Worm (Caenorhabditis elegans): ENCODE results near the gene col-156.

Gene col-156

ce11 chrV:11421605-11422004 is 28.6 kb downstream of the col-156 start, which contains the start of gene des-2:
Gene des-2 (minus strand): TSS chrV:11421705.
- TF ChIP-seq nhr-25 (tag; optimal IDR thresholded peaks at IDR 0.05): no peak
- TF ChIP-seq nhr-6 (tag; optimal IDR thresholded peaks at IDR 0.05): no peak
- TF ChIP-seq sma-3 (GFP tag; optimal IDR thresholded peaks at IDR 0.05): no peak
- TF ChIP-seq unc-55 (GFP tag; optimal IDR thresholded peaks at IDR 0.05): no peak
- TF ChIP-seq R02D3.7 (tag; optimal IDR thresholded peaks at IDR 0.05): no peak
- TF ChIP-seq zag-1 (tag; optimal IDR thresholded peaks at IDR 0.05): no peak
- no peak for TF ChIP-seq aly-2 (tag; optimal IDR thresholded peaks at IDR 0.05)
- TF ChIP-seq lin-11 (tag; optimal IDR thresholded peaks at IDR 0.05): no peak
- TF ChIP-seq ama-1 (optimal IDR thresholded peaks at IDR 0.05): no peak
- no peak for TF ChIP-seq snpc-4 (tag; optimal IDR thresholded peaks at IDR 0.05)
- TF ChIP-seq nhr-237 (tag; optimal IDR thresholded peaks at IDR 0.05): no peak
- no peak for TF ChIP-seq lin-13 (GFP tag; optimal IDR thresholded peaks at IDR 0.05)
- TF ChIP-seq dmd-4 (tag; optimal IDR thresholded peaks at IDR 0.05): no peak
- TF ChIP-seq C34F6.9 (tag; optimal IDR thresholded peaks at IDR 0.05): no peak

- no peak for TF ChIP-seq Y55F3AM.14 (GFP tag; optimal IDR thresholded peaks at IDR 0.05)
- no peak for TF ChIP-seq R02D3.7 (tag; optimal IDR thresholded peaks at IDR 0.05)
- TF ChIP-seq lsy-2 (tag; optimal IDR thresholded peaks at IDR 0.05): no peak
- no peak for TF ChIP-seq elt-3 (tag; optimal IDR thresholded peaks at IDR 0.05)
- TF ChIP-seq ama-1 (optimal IDR thresholded peaks at IDR 0.05): no peak
- no peak for TF ChIP-seq lin-13 (GFP tag; optimal IDR thresholded peaks at IDR 0.05)
- TF ChIP-seq lin-11 (tag; optimal IDR thresholded peaks at IDR 0.05): no peak
- TF ChIP-seq ceh-16 (tag; optimal IDR thresholded peaks at IDR 0.05): no peak
- no peak for TF ChIP-seq ZK546.5 (tag; optimal IDR thresholded peaks at IDR 0.05)
- no peak for TF ChIP-seq nhr-10 (tag; optimal IDR thresholded peaks at IDR 0.05)
- no peak for TF ChIP-seq mab-5 (tag; optimal IDR thresholded peaks at IDR 0.05)
These were observed 35.1 kb downstream of the col-156 start, which contains the start of gene deg-3 for ce11 chrV:11415059-11415458. Gene deg-3 (minus strand): TSS chrV:11415159.

ce11 chrV:11412125-11412524 is 38.0 kb downstream of the col-156 start:
- TF ChIP-seq egl-27 (tag; optimal IDR thresholded peaks at IDR 0.05) (peak; percentile 15), nhr-11 (tag; optimal IDR thresholded peaks at IDR 0.05) (no peak), ztf-11 (tag; optimal IDR thresholded peaks at IDR 0.05) (no peak), ztf-4 (tag; optimal IDR thresholded peaks at IDR 0.05) (no peak), alr-1 (tag; optimal IDR thresholded peaks at IDR 0.05) (no peak), nhr-237 (tag; optimal IDR thresholded peaks at IDR 0.05) (no peak), unc-62 (GFP tag; optimal IDR thresholded peaks at IDR 0.05) (no peak), sem-4 (tag; optimal IDR thresholded peaks at IDR 0.05) (no peak), nhr-21 (tag; optimal IDR thresholded peaks at IDR 0.05) (peak; percentile 13), R02D3.7 (tag; optimal IDR thresholded peaks at IDR 0.05) (no peak), ceh-82 (tag; optimal IDR thresholded peaks at IDR 0.05) (no peak), nhr-10 (tag; optimal IDR thresholded peaks at IDR 0.05) (no peak), nhr-12 (tag; optimal IDR thresholded peaks at IDR 0.05) (no peak), lin-13 (GFP tag; optimal IDR thresholded peaks at IDR 0.05) (no peak), aly-2 (tag; optimal IDR thresholded peaks at IDR 0.05) (no peak), lin-39 (tag; optimal IDR thresholded peaks at IDR 0.05) (no peak), mbf-1 (tag; optimal IDR thresholded peaks at IDR 0.05) (no peak), skn-1 (tag; optimal IDR thresholded peaks at IDR 0.05) (no peak), zag-1 (tag; optimal IDR thresholded peaks at IDR 0.05) (no peak), mab-5 (tag; optimal IDR thresholded peaks at IDR 0.05) (no peak), elt-3 (tag; optimal IDR thresholded peaks at IDR 0.05) (no peak), crh-2 (tag; optimal IDR thresholded peaks at IDR 0.05) (peak; percentile 40), ztf-1 (GFP tag; conservative IDR thresholded peaks at IDR 0.05) (no peak), ZK546.5 (tag; optimal IDR thresholded peaks at IDR 0.05) (no peak), peb-1 (tag; optimal IDR thresholded peaks at IDR 0.05) (no peak), lsy-2 (tag; optimal IDR thresholded peaks at IDR 0.05) (no peak), F13H6.1 (tag; optimal IDR thresholded peaks at IDR 0.05) (no peak), nhr-23 (tag; optimal IDR thresholded peaks at IDR 0.05) (no peak), nhr-77 (tag; optimal IDR thresholded peaks at IDR 0.05) (no peak), nhr-25 (tag; optimal IDR thresholded peaks at IDR 0.05) (no peak), Y55F3AM.14 (GFP tag; optimal IDR thresholded peaks at IDR 0.05) (no peak), nhr-6 (tag; optimal IDR thresholded peaks at IDR 0.05) (no peak), unc-39 (tag; optimal IDR thresholded peaks at IDR 0.05) (no peak), C34F6.9 (tag; optimal IDR thresholded peaks at IDR 0.05) (no peak), ama-1 (optimal IDR thresholded peaks at IDR 0.05) (no peak), sma-3 (GFP tag; optimal IDR thresholded peaks at IDR 0.05) (peak; percentile 65), gmeb-1 (tag; optimal IDR thresholded peaks at IDR 0.05) (no peak), sma-9 (GFP tag; optimal IDR thresholded peaks at IDR 0.05) (peak; percentile 63), sma-9 (tag; optimal IDR thresholded peaks at IDR 0.05) (no peak), unc-55 (GFP tag; optimal IDR thresholded peaks at IDR 0.05) (no peak), elt-1 (tag; optimal IDR thresholded peaks at IDR 0.05) (no peak), lin-11 (tag; optimal IDR thresholded peaks at IDR 0.05) (no peak), blmp-1 (tag; optimal IDR thresholded peaks at IDR 0.05; ENCODE audit: insufficient read depth) (no peak), nhr-129 (tag; optimal IDR thresholded peaks at IDR 0.05) (peak; percentile 48), dmd-4 (tag; optimal IDR thresholded peaks at IDR 0.05) (no peak), mdl-1 (tag; optimal IDR thresholded peaks at IDR 0.05) (no peak), snpc-4 (tag; optimal IDR thresholded peaks at IDR 0.05) (peak; percentile 65), ceh-16 (tag; optimal IDR thresholded peaks at IDR 0.05) (no peak)

Measured in whole organism, L2 larva.